Worm (Caenorhabditis elegans) whole organism, L2 larva: ENCODE results near the gene sra-3.
A peak's percentile ranks its signal among the peaks of the same experiment; 100 is the strongest.

Source experiments
- aly-2 ChIP-seq: fragments of 150-350 bp; optimal IDR thresholded peaks from 2 replicates; lab custom pipeline; 2014; ENCODE audit warnings: missing biosample characterization, missing genetic modification characterization
- egl-27 ChIP-seq: sonication (generic microtip); optimal IDR thresholded peaks from 3 replicates; lab custom pipeline; 2017; ENCODE audit warnings: missing biosample characterization, missing genetic modification reagents, missing genetic modification characterization
- elt-1 ChIP-seq: fragments of 150-350 bp; optimal IDR thresholded peaks from 2 replicates; lab custom pipeline; 2014; ENCODE audit warnings: missing biosample characterization, missing genetic modification characterization
- mdl-1 ChIP-seq, 2 experiments: fragments of 150-350 bp in 1 of 2; sonication (generic microtip) in 1 of 2; optimal IDR thresholded peaks; 2 replicates each; lab custom pipeline; 2017; ENCODE audit warnings: missing biosample characterization in 2 of 2, missing genetic modification characterization in 2 of 2
- nhr-77 ChIP-seq: fragments of 150-350 bp; optimal IDR thresholded peaks from 2 replicates; lab custom pipeline; 2014; ENCODE audit warnings: missing biosample characterization, missing genetic modification characterization
- peb-1 ChIP-seq: fragments of 150-350 bp; optimal IDR thresholded peaks from 2 replicates; lab custom pipeline; 2014; ENCODE audit warnings: missing biosample characterization, missing genetic modification characterization
- unc-39 ChIP-seq: fragments of 150-350 bp; optimal IDR thresholded peaks from 2 replicates; lab custom pipeline; 2014; ENCODE audit warnings: missing biosample characterization, missing genetic modification characterization
- unc-62 ChIP-seq: fragments of 150-350 bp; optimal IDR thresholded peaks from 2 replicates; lab custom pipeline; 2014; ENCODE audit warnings: missing biosample characterization, missing genetic modification reagents, missing genetic modification characterization
- zag-1 ChIP-seq: fragments of 150-350 bp; optimal IDR thresholded peaks from 2 replicates; lab custom pipeline; 2014; ENCODE audit warnings: missing biosample characterization, missing genetic modification characterization

DNA sequence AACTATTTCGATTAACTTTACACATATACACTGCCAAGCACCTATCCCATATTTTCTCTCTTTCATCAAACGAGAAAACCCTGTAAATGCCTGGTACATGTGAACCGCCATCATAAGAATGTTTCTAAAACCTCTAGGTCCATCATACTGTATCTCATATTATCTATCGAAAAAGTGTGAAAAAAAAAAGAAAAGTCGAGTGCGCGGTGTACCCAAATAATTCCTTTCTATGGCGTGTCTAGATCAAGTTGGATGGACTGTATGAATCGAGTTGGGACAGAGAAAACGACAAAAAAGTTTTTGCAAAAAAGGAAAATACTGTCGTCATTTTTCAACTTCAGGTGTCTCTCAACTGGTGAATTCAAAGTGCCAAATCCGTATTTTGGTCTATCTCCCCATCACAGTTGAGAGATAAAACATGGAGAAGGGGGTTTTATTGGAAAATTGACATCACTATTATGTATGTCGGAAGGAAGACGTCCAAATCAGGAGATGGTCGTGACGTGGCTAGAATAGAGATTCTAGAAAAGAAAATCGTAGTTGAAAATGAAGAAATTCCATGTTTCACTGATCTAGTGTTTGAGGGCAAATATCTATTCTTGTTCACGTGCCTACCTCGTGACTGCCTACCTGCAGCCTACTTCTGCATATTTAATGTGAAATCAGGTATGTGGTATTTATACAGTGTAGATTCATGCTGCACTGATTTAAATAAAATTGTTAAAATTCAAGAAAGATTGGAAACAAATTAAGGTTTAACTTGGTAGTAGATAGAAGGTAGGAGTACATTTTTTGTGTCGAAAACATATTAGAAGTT lies 47.2 kb downstream of the sra-3 start:
- TF ChIP-seq aly-2 (tag; lab: Kevin White, UChicago), result no peak
- TF ChIP-seq zag-1 (tag; lab: Kevin White, UChicago), result no peak
- TF ChIP-seq nhr-77 (tag; lab: Kevin White, UChicago), result no peak
- TF ChIP-seq peb-1 (tag; lab: Kevin White, UChicago), result no peak
- TF ChIP-seq unc-62 (GFP tag; lab: Kevin White, UChicago), result no peak
- no peak for TF ChIP-seq mdl-1 (tag; optimal IDR thresholded peaks at IDR 0.05; lab: Kevin White, UChicago)
- no peak for TF ChIP-seq elt-1 (tag; lab: Kevin White, UChicago)
- no peak for TF ChIP-seq unc-39 (tag; lab: Kevin White, UChicago)
- peak; percentile 10 for TF ChIP-seq egl-27
